Worm (Caenorhabditis elegans) whole organism, L4 larva: Measurements from ENCODE around the gene srx-21.

Experiments
- T20F7.1 ChIP-seq: fragments of 200-800 bp; sonication (Bioruptor generic); optimal IDR thresholded peaks from 2 replicates; lab custom pipeline; 2018; ENCODE audit warnings: mild to moderate bottlenecking, missing genetic modification characterization, missing compliant biosample characterization
- Y48G9A.11 ChIP-seq: fragments of 200-800 bp; sonication (Bioruptor generic); IDR thresholded peaks from 2 replicates; pipeline ENCODE4 v1.3.6; 2022; ENCODE audit warnings: missing genetic modification reagents, missing genetic modification characterization, missing compliant biosample characterization
- Y5F2A.4 ChIP-seq: fragments of 200-800 bp; sonication (Bioruptor generic); optimal IDR thresholded peaks from 2 replicates; lab custom pipeline; 2018; ENCODE audit warnings: mild to moderate bottlenecking, missing genetic modification characterization, missing compliant biosample characterization
- aha-1 ChIP-seq: fragments of 150-350 bp; peaks from one replicate; lab custom pipeline; 2014; ENCODE audit warnings: missing biosample characterization, missing genetic modification characterization
- ama-1 ChIP-seq: fragments of 150-350 bp; optimal IDR thresholded peaks from 2 replicates; lab custom pipeline; 2014; ENCODE audit warnings: inconsistent platforms, mixed read lengths
- daf-8 ChIP-seq: fragments of 200-800 bp; sonication (Bioruptor generic); IDR thresholded peaks from 2 replicates; pipeline ENCODE4 v1.3.6; 2022; ENCODE audit warnings: missing genetic modification characterization, missing compliant biosample characterization
- dmd-6 ChIP-seq: fragments of 200-800 bp; sonication (Bioruptor generic); IDR thresholded peaks from 2 replicates; pipeline ENCODE4 v1.3.6; 2022; ENCODE audit warnings: missing genetic modification reagents, missing genetic modification characterization, missing compliant biosample characterization
- dpl-1 ChIP-seq: fragments of 150-350 bp; optimal IDR thresholded peaks from 2 replicates; lab custom pipeline; 2014; ENCODE audit warnings: missing biosample characterization, missing genetic modification reagents, missing genetic modification characterization
- duxl-1 ChIP-seq: sonication (generic microtip); optimal IDR thresholded peaks from 2 replicates; lab custom pipeline; 2016; ENCODE audit warnings: mild to moderate bottlenecking, missing genetic modification characterization, moderate library complexity, missing compliant biosample characterization; ENCODE audit not compliant: poor library complexity
- dve-1 ChIP-seq: sonication (generic microtip); optimal IDR thresholded peaks from 2 replicates; lab custom pipeline; 2017; ENCODE audit warnings: antibody characterized with exemption, mild to moderate bottlenecking, missing genetic modification characterization, missing compliant biosample characterization; ENCODE audit not compliant: insufficient read depth
- fkh-10 ChIP-seq: fragments of 150-350 bp; optimal IDR thresholded peaks from 2 replicates; lab custom pipeline; 2014; ENCODE audit warnings: missing biosample characterization, missing genetic modification reagents, missing genetic modification characterization
- hif-1 ChIP-seq, 2 experiments: sonication (generic microtip); optimal IDR thresholded peaks; 2 replicates each; lab custom pipeline; 2016 to 2017; ENCODE audit warnings: missing compliant biosample characterization in 2 of 2, missing genetic modification characterization in 2 of 2, missing genetic modification reagents in 2 of 2, missing genotype in 2 of 2, mild to moderate bottlenecking in 1 of 2
- hlh-11 ChIP-seq: fragments of 200-800 bp; sonication (Bioruptor generic); optimal IDR thresholded peaks from 2 replicates; lab custom pipeline; 2018; ENCODE audit warnings: mild to moderate bottlenecking, missing genetic modification characterization, missing compliant biosample characterization
- hmg-1.1 ChIP-seq: fragments of 200-800 bp; sonication (Bioruptor generic); IDR thresholded peaks from 2 replicates; pipeline ENCODE4 v1.3.6; 2022; ENCODE audit warnings: missing genetic modification reagents, missing genetic modification characterization, missing compliant biosample characterization
- lin-13 ChIP-seq: fragments of 150-350 bp; optimal IDR thresholded peaks from 2 replicates; lab custom pipeline; 2014; ENCODE audit warnings: missing biosample characterization, missing genetic modification reagents, missing genetic modification characterization
- mdl-1 ChIP-seq, 2 experiments: fragments of 150-350 bp in 1 of 2; sonication (generic microtip) in 1 of 2; optimal IDR thresholded peaks; 2 replicates each; lab custom pipeline; 2014 to 2017; ENCODE audit warnings: missing biosample characterization in 2 of 2, missing genetic modification characterization in 2 of 2
- mep-1 ChIP-seq: fragments of 150-350 bp; sonication (generic microtip); optimal IDR thresholded peaks from 3 replicates; lab custom pipeline; 2014; ENCODE audit warnings: missing biosample characterization, missing genetic modification characterization
- mes-2 ChIP-seq: sonication (generic microtip); optimal IDR thresholded peaks from 2 replicates; lab custom pipeline; 2016; ENCODE audit warnings: missing genotype, mild to moderate bottlenecking, missing genetic modification characterization, missing compliant biosample characterization; ENCODE audit not compliant: poor library complexity, severe bottlenecking
- mxl-3 ChIP-seq: fragments of 200-800 bp; sonication (Bioruptor generic); optimal IDR thresholded peaks from 2 replicates; lab custom pipeline; 2018; ENCODE audit warnings: mild to moderate bottlenecking, missing genetic modification characterization, missing compliant biosample characterization
- nhr-10 ChIP-seq: fragments of 150-350 bp; optimal IDR thresholded peaks from 2 replicates; lab custom pipeline; 2014; ENCODE audit warnings: missing biosample characterization, missing genetic modification characterization
- nhr-11 ChIP-seq: fragments of 150-350 bp; optimal IDR thresholded peaks from 2 replicates; lab custom pipeline; 2014; ENCODE audit warnings: missing biosample characterization, missing genetic modification characterization
- nhr-25 ChIP-seq: sonication (generic microtip); optimal IDR thresholded peaks from 2 replicates; lab custom pipeline; 2017; ENCODE audit warnings: missing genetic modification characterization, mild to moderate bottlenecking, missing compliant biosample characterization, antibody characterized with exemption, moderate library complexity, borderline replicate concordance; ENCODE audit not compliant: insufficient read depth
- nhr-28 ChIP-seq: fragments of 150-350 bp; optimal IDR thresholded peaks from 2 replicates; lab custom pipeline; 2014; ENCODE audit warnings: missing biosample characterization, missing genetic modification characterization
- nhr-77 ChIP-seq: fragments of 150-350 bp; optimal IDR thresholded peaks from 2 replicates; lab custom pipeline; 2014; ENCODE audit warnings: missing biosample characterization, missing genetic modification characterization
- pha-4 ChIP-seq, 2 experiments: fragments of 150-350 bp in 1 of 2; fragments of 200-800 bp in 1 of 2; sonication (Bioruptor generic) in 1 of 2; IDR thresholded peaks in 1 of 2; optimal IDR thresholded peaks in 1 of 2; 2 replicates each; pipeline versions ENCODE4 v1.3.6 to Lab custom; 2014 to 2022; ENCODE audit warnings: missing genetic modification characterization in 2 of 2, missing genetic modification reagents in 2 of 2, missing biosample characterization in 1 of 2, missing compliant biosample characterization in 1 of 2
- pqm-1 ChIP-seq: sonication (generic microtip); optimal IDR thresholded peaks from 2 replicates; lab custom pipeline; 2017; ENCODE audit warnings: missing biosample characterization, missing genetic modification characterization
- rbr-2 ChIP-seq: sonication (generic microtip); optimal IDR thresholded peaks from 2 replicates; lab custom pipeline; 2016; ENCODE audit warnings: missing genotype, missing genetic modification characterization, missing compliant biosample characterization
- saeg-2 ChIP-seq: fragments of 200-800 bp; sonication (Bioruptor generic); IDR thresholded peaks from 2 replicates; pipeline ENCODE4 v1.3.6; 2022; ENCODE audit warnings: missing genetic modification reagents, missing genetic modification characterization, missing compliant biosample characterization
- set-16 ChIP-seq: fragments of 200-800 bp; sonication (Bioruptor generic); IDR thresholded peaks from 2 replicates; pipeline ENCODE4 v1.3.6; 2022; ENCODE audit warnings: missing genetic modification reagents, missing genetic modification characterization, missing compliant biosample characterization
- spr-1 ChIP-seq: sonication (generic microtip); optimal IDR thresholded peaks from 2 replicates; lab custom pipeline; 2016; ENCODE audit warnings: mild to moderate bottlenecking, missing genetic modification characterization, missing compliant biosample characterization
- spr-3 ChIP-seq: fragments of 200-800 bp; sonication (Bioruptor generic); optimal IDR thresholded peaks from 2 replicates; lab custom pipeline; 2018; ENCODE audit warnings: mild to moderate bottlenecking, missing genetic modification characterization, missing compliant biosample characterization
- unc-62 ChIP-seq, 3 experiments: fragments of 150-350 bp in 1 of 3; sonication (generic microtip); optimal IDR thresholded peaks in 2 of 3; peaks in 1 of 3; 1 replicate in 1 of 3; 2 replicates in 2 of 3; lab custom pipeline; 2014 to 2017; ENCODE audit warnings: missing biosample characterization in 3 of 3, missing genetic modification characterization in 3 of 3, missing genetic modification reagents in 3 of 3, missing genotype in 1 of 3
- ztf-11 ChIP-seq: fragments of 150-350 bp; optimal IDR thresholded peaks from 2 replicates; lab custom pipeline; 2014; ENCODE audit warnings: missing biosample characterization, missing genetic modification characterization

The srx-21 gene

ce11 chrV:676550-677084, at the start of gene srx-21, which contains the start of gene fbxa-72:
TSS of gene srx-21 (plus strand) at chrV:677034.
TSS of gene fbxa-72 (minus strand) at chrV:676753.
- TF ChIP-seq mes-2 (tag; lab: Kevin White, UChicago) (peak; percentile 44), mdl-1 (tag; optimal IDR thresholded peaks at IDR 0.05; lab: Kevin White, UChicago) (peak in 1 of 2 experiments; percentile 28), pha-4 (GFP tag; IDR thresholded peaks at IDR 0.05; lab: Robert Waterston, UW) (no peak), pha-4 (tag; optimal IDR thresholded peaks at IDR 0.05; lab: Kevin White, UChicago) (no peak), pqm-1 (peak; percentile 62), T20F7.1 (no peak), dmd-6 (GFP tag; lab: Robert Waterston, UW) (peak; percentile 75), mxl-3 (peak; percentile 36), unc-62 (GFP tag; optimal IDR thresholded peaks at IDR 0.05 in 1 of 2; lab: Kevin White, UChicago) (peak in 1 of 2 experiments; percentile 80), unc-62 (tag; optimal IDR thresholded peaks at IDR 0.05; lab: Kevin White, UChicago) (no peak), nhr-77 (tag; lab: Kevin White, UChicago) (peak; percentile 52), aha-1 (tag; lab: Kevin White, UChicago) (peak; percentile 65), nhr-28 (tag; lab: Kevin White, UChicago) (peak; percentile 90), duxl-1 (tag; lab: Kevin White, UChicago) (peak; percentile 17), dve-1 (tag; lab: Kevin White, UChicago) (peak; percentile 43), ztf-11 (no peak), Y48G9A.11 (GFP tag; lab: Robert Waterston, UW) (no peak), hmg-1.1 (GFP tag; lab: Robert Waterston, UW) (no peak), hlh-11 (tag; lab: Kevin White, UChicago) (peak; percentile 52), nhr-25 (tag; lab: Kevin White, UChicago) (peak; percentile 51), hif-1 (tag; optimal IDR thresholded peaks at IDR 0.05; lab: Kevin White, UChicago) (peak in 1 of 2 experiments; percentile 57), mep-1 (tag; lab: Kevin White, UChicago) (no peak), nhr-11 (tag; lab: Kevin White, UChicago) (no peak)
- TF ChIP-seq, all 104 proteins: peak for 14

ce11 chrV:627585-627984, 49.2 kb upstream of the srx-21 start, which contains the start of gene F48G7.8:
TSS of gene F48G7.8 (minus strand) at chrV:627685.
- TF ChIP-seq spr-3 (GFP tag; lab: Kevin White, UChicago): no peak
- TF ChIP-seq nhr-11 (tag; lab: Kevin White, UChicago): no peak

- TF ChIP-seq Y5F2A.4 (GFP tag; lab: Kevin White, UChicago) (no peak), pqm-1 (no peak), rbr-2 (tag; lab: Kevin White, UChicago) (no peak), spr-1 (tag; lab: Kevin White, UChicago) (no peak), daf-8 (no peak), hmg-1.1 (GFP tag; lab: Robert Waterston, UW) (no peak), set-16 (no peak), nhr-10 (tag; lab: Kevin White, UChicago) (no peak), ama-1 (lab: Kevin White, UChicago) (no peak), lin-13 (GFP tag; lab: Kevin White, UChicago) (no peak), ztf-11 (no peak), hif-1 (tag; optimal IDR thresholded peaks at IDR 0.05; lab: Kevin White, UChicago) (no peak), hlh-11 (tag; lab: Kevin White, UChicago) (no peak), dpl-1 (GFP tag; lab: Kevin White, UChicago) (no peak), saeg-2 (no peak), fkh-10 (GFP tag; lab: Kevin White, UChicago) (no peak)
Measured at ce11 chrV:628527-628926, 48.3 kb upstream of the srx-21 start, which contains the start of gene F48G7.9. TSS of gene F48G7.9 (minus strand) at chrV:628627.
